Worm (Caenorhabditis elegans) whole organism, mixed stage, embryonic: ENCODE data around the gene fmo-1.

Experiments used
- ceh-83 ChIP-seq: fragments of 200-800 bp; sonication (Bioruptor generic); optimal IDR thresholded peaks from 2 replicates; lab custom pipeline; 2018; ENCODE audit warnings: mild to moderate bottlenecking, missing genetic modification characterization, missing compliant biosample characterization
- elt-1 ChIP-seq: sonication (generic microtip); optimal IDR thresholded peaks from 2 replicates; lab custom pipeline; 2017; ENCODE audit warnings: missing genetic modification characterization, mild to moderate bottlenecking, missing compliant biosample characterization, antibody characterized with exemption, moderate library complexity, borderline replicate concordance; ENCODE audit not compliant: insufficient read depth
- elt-3 ChIP-seq: fragments of 150-350 bp; optimal IDR thresholded peaks from 2 replicates; lab custom pipeline; 2014; ENCODE audit warnings: missing biosample characterization, missing genetic modification characterization
- lin-13 ChIP-seq: fragments of 150-350 bp; optimal IDR thresholded peaks from 2 replicates; lab custom pipeline; 2014; ENCODE audit warnings: missing biosample characterization, missing genetic modification characterization
- lsy-2 ChIP-seq: fragments of 150-350 bp; optimal IDR thresholded peaks from 2 replicates; lab custom pipeline; 2014; ENCODE audit warnings: missing biosample characterization, missing genetic modification characterization
- nhr-12 ChIP-seq: fragments of 150-350 bp; optimal IDR thresholded peaks from 2 replicates; lab custom pipeline; 2014; ENCODE audit warnings: missing biosample characterization, missing genetic modification characterization
- nhr-28 ChIP-seq: fragments of 150-350 bp; optimal IDR thresholded peaks from 2 replicates; lab custom pipeline; 2014; ENCODE audit warnings: missing biosample characterization, missing genetic modification characterization
- snpc-4 ChIP-seq: fragments of 150-350 bp; optimal IDR thresholded peaks from 2 replicates; lab custom pipeline; 2014; ENCODE audit warnings: missing biosample characterization, missing genetic modification characterization
- unc-39 ChIP-seq: fragments of 150-350 bp; optimal IDR thresholded peaks from 2 replicates; lab custom pipeline; 2014; ENCODE audit warnings: missing biosample characterization, missing genetic modification characterization
- unc-62 ChIP-seq: fragments of 150-350 bp; optimal IDR thresholded peaks from 2 replicates; lab custom pipeline; 2014; ENCODE audit warnings: missing biosample characterization, missing genetic modification reagents, missing genetic modification characterization

DNA sequence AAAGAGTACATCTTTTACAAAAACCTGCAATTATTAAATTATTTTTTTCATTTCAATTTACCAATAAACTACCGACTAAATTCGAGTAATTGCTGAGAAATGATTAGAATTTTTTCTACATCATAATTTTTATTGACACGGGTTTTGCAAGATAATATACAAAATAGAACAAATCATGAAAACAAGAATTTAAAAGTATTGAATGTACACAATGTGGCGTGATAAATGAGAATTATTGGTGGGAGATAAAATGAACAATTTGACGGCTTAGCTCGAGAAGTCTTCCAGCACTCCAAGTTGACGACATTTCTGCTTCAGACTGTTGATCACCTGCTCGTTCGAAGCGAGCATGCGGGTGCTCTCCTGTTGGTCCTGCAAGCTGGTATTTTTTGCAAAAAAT is 33.5 kb downstream of the fmo-1 start, which contains the start of gene R102.4:
- TF ChIP-seq snpc-4 (tag; lab: Kevin White, UChicago) (no peak), elt-1 (no peak), elt-3 (no peak), unc-62 (no peak), ceh-83 (GFP tag; lab: Kevin White, UChicago) (no peak), lin-13 (tag; lab: Kevin White, UChicago) (no peak), lsy-2 (no peak), nhr-28 (tag; lab: Kevin White, UChicago) (no peak), unc-39 (no peak), nhr-12 (no peak)
